Fruit fly (Drosophila melanogaster) whole organism, embryonic: ENCODE results near the gene CG32971.
A peak's percentile ranks its signal among the peaks of the same experiment; 100 is the strongest.

ENCODE experiments used
- Abd-B ChIP-seq: fragments of 200-800 bp; sonication (Bioruptor generic); optimal IDR thresholded peaks from 2 replicates; lab custom pipeline; 2018; ENCODE audit warnings: missing biosample characterization, mild to moderate bottlenecking, missing genetic modification characterization, moderate library complexity
- Asciz ChIP-seq: fragments of 200-800 bp; sonication (Bioruptor generic); optimal IDR thresholded peaks from 2 replicates; lab custom pipeline; 2017; ENCODE audit warnings: missing biosample characterization, mild to moderate bottlenecking, missing genetic modification characterization, missing genetic modification reagents
- Awh ChIP-seq: fragments of 200-800 bp; sonication (Bioruptor generic); IDR thresholded peaks from 2 replicates; pipeline ENCODE4, ENCODE4 v1.3.6; 2022; ENCODE audit warnings: missing biosample characterization, missing genetic modification characterization
- Blimp-1 ChIP-seq: fragments of 200-800 bp; sonication (Bioruptor generic); optimal IDR thresholded peaks from 3 replicates; lab custom pipeline; 2018; ENCODE audit warnings: missing biosample characterization, missing genetic modification characterization, mild to moderate bottlenecking, moderate library complexity, missing genetic modification reagents
- CG11504 ChIP-seq: fragments of 200-800 bp; sonication (Bioruptor generic); optimal IDR thresholded peaks from 3 replicates; lab custom pipeline; 2019; ENCODE audit warnings: missing biosample characterization, mild to moderate bottlenecking, missing genetic modification characterization, moderate library complexity
- CG11696 ChIP-seq: fragments of 200-800 bp; sonication (Bioruptor generic); IDR thresholded peaks from 2 replicates; pipeline ENCODE4 v1.3.6; 2022; ENCODE audit warnings: missing biosample characterization, missing genetic modification characterization
- CG12299 ChIP-seq: fragments of 200-800 bp; sonication (Bioruptor generic); optimal IDR thresholded peaks from 2 replicates; lab custom pipeline; 2018; ENCODE audit warnings: missing biosample characterization, mild to moderate bottlenecking, missing genetic modification characterization
- CG14965 ChIP-seq: fragments of 200-800 bp; sonication (Bioruptor generic); optimal IDR thresholded peaks from 2 replicates; lab custom pipeline; 2016; ENCODE audit warnings: missing biosample characterization, missing genetic modification characterization, borderline replicate concordance
- CG15011 ChIP-seq: fragments of 200-800 bp; sonication (Bioruptor generic); optimal IDR thresholded peaks from 3 replicates; lab custom pipeline; 2018; ENCODE audit warnings: missing biosample characterization, mild to moderate bottlenecking, missing genetic modification characterization
- CG1529 ChIP-seq: fragments of 200-800 bp; sonication (Bioruptor generic); optimal IDR thresholded peaks from 3 replicates; lab custom pipeline; 2018; ENCODE audit warnings: missing biosample characterization, missing genetic modification characterization
- CG15601 ChIP-seq: fragments of 200-800 bp; sonication (Bioruptor generic); optimal IDR thresholded peaks from 3 replicates; lab custom pipeline; 2019; ENCODE audit warnings: missing biosample characterization, mild to moderate bottlenecking, missing genetic modification characterization, moderate library complexity
- CG17361 ChIP-seq: fragments of 200-800 bp; sonication (Bioruptor generic); IDR thresholded peaks from 3 replicates; pipeline ENCODE4 v1.3.6; 2022; ENCODE audit warnings: missing biosample characterization, missing genetic modification characterization
- CG1832 ChIP-seq: fragments of 200-800 bp; sonication (Bioruptor generic); optimal IDR thresholded peaks from 2 replicates; lab custom pipeline; 2017; ENCODE audit warnings: missing biosample characterization, mild to moderate bottlenecking, missing genetic modification characterization, inconsistent platforms
- CG30020 ChIP-seq: fragments of 200-800 bp; optimal IDR thresholded peaks from 2 replicates; lab custom pipeline; 2019; ENCODE audit warnings: missing biosample characterization, mild to moderate bottlenecking, missing genetic modification characterization, moderate library complexity
- CG3065 ChIP-seq: fragments of 200-800 bp; sonication (Bioruptor generic); optimal IDR thresholded peaks from 2 replicates; lab custom pipeline; 2016; ENCODE audit warnings: missing biosample characterization, missing genetic modification characterization
- CG34376 ChIP-seq: fragments of 200-800 bp; sonication (Bioruptor generic); optimal IDR thresholded peaks from 2 replicates; lab custom pipeline; 2018; ENCODE audit warnings: missing biosample characterization, mild to moderate bottlenecking, missing genetic modification characterization
- CG4707 ChIP-seq: fragments of 200-800 bp; sonication (Bioruptor generic); optimal IDR thresholded peaks from 2 replicates; lab custom pipeline; 2018; ENCODE audit warnings: missing biosample characterization, mild to moderate bottlenecking, missing genetic modification characterization, moderate library complexity
- CG6175 ChIP-seq: fragments of 200-800 bp; sonication (Bioruptor generic); IDR thresholded peaks from 3 replicates; pipeline ENCODE4 v1.3.6; 2022; ENCODE audit warnings: missing biosample characterization, missing genetic modification characterization
- CG7928 ChIP-seq: fragments of 200-800 bp; sonication (Bioruptor generic); optimal IDR thresholded peaks from 2 replicates; lab custom pipeline; 2017; ENCODE audit warnings: missing biosample characterization, mild to moderate bottlenecking, missing genetic modification characterization
- Dll ChIP-seq: fragments of 200-800 bp; sonication (Bioruptor generic); IDR thresholded peaks from 4 replicates; pipeline ENCODE4 v1.3.6; 2022; ENCODE audit warnings: missing biosample characterization, missing genetic modification characterization; ENCODE audit not compliant: partially characterized antibody
- Dp ChIP-seq: fragments of 200-800 bp; sonication (Bioruptor generic); optimal IDR thresholded peaks from 2 replicates; lab custom pipeline; 2018; ENCODE audit warnings: missing biosample characterization, mild to moderate bottlenecking, missing genetic modification characterization, moderate library complexity
- Hmx ChIP-seq: fragments of 200-800 bp; sonication (Bioruptor generic); optimal IDR thresholded peaks from 2 replicates; lab custom pipeline; 2016; ENCODE audit warnings: missing biosample characterization, missing genetic modification characterization
- Hr78 ChIP-seq, 2 experiments: fragments of 200-800 bp in 1 of 2; fragments of >200 bp in 1 of 2; sonication (Bioruptor generic) in 1 of 2; optimal IDR thresholded peaks; 2 replicates each; lab custom pipeline; 2017 to 2019; ENCODE audit warnings: missing biosample characterization in 2 of 2, missing genetic modification characterization in 2 of 2, mild to moderate bottlenecking in 1 of 2, moderate library complexity in 1 of 2
- Pdp1 ChIP-seq, 2 experiments: fragments of 200-800 bp; sonication (Bioruptor generic); optimal IDR thresholded peaks; 3 replicates each; lab custom pipeline; 2016; ENCODE audit warnings: missing biosample characterization in 2 of 2, missing genetic modification characterization in 2 of 2, mild to moderate bottlenecking in 1 of 2, moderate library complexity in 1 of 2
- Rx ChIP-seq: fragments of 200-800 bp; sonication (Bioruptor generic); IDR thresholded peaks from 2 replicates; pipeline ENCODE4 v1.3.6; 2022; ENCODE audit warnings: missing biosample characterization, missing genetic modification characterization
- Taf1 ChIP-seq: fragments of 200-800 bp; sonication (Bioruptor generic); IDR thresholded peaks from 2 replicates; pipeline ENCODE4 v1.3.6; 2022; ENCODE audit warnings: missing biosample characterization, missing genetic modification characterization
- Usf ChIP-seq: fragments of 200-800 bp; sonication (Bioruptor generic); optimal IDR thresholded peaks from 2 replicates; lab custom pipeline; 2017; ENCODE audit warnings: missing genotype, missing biosample characterization, missing genetic modification characterization
- Xbp1 ChIP-seq: fragments of 200-800 bp; sonication (Bioruptor generic); optimal IDR thresholded peaks from 3 replicates; lab custom pipeline; 2016; ENCODE audit warnings: missing biosample characterization, mild to moderate bottlenecking, missing genetic modification characterization
- Xrp1 ChIP-seq: fragments of 200-800 bp; sonication (Bioruptor generic); IDR thresholded peaks from 2 replicates; pipeline ENCODE4 v1.3.6; 2022; ENCODE audit warnings: missing biosample characterization, missing genetic modification characterization
- ab ChIP-seq: fragments of 200-800 bp; sonication (Bioruptor generic); optimal IDR thresholded peaks from 2 replicates; lab custom pipeline; 2016; ENCODE audit warnings: missing biosample characterization, missing genetic modification characterization
- al ChIP-seq: fragments of 200-800 bp; sonication (Bioruptor generic); IDR thresholded peaks from 2 replicates; pipeline ENCODE4 v1.3.6; 2022; ENCODE audit warnings: missing biosample characterization, missing genetic modification characterization
- amos ChIP-seq: fragments of 200-800 bp; sonication (Bioruptor generic); IDR thresholded peaks from 2 replicates; pipeline ENCODE4 v1.3.6; 2022; ENCODE audit warnings: missing biosample characterization, missing genetic modification characterization; ENCODE audit not compliant: partially characterized antibody
- ato ChIP-seq: fragments of 200-800 bp; sonication (Bioruptor generic); IDR thresholded peaks from 2 replicates; pipeline ENCODE4 v1.3.6; 2022; ENCODE audit warnings: missing biosample characterization, missing genetic modification characterization; ENCODE audit not compliant: partially characterized antibody
- bab2 ChIP-seq: fragments of 200-800 bp; sonication (Bioruptor generic); optimal IDR thresholded peaks from 2 replicates; lab custom pipeline; 2016; ENCODE audit warnings: missing biosample characterization, missing genetic modification characterization
- bcd ChIP-seq: fragments of 200-800 bp; sonication (Bioruptor generic); optimal IDR thresholded peaks from 2 replicates; lab custom pipeline; 2017; ENCODE audit warnings: missing biosample characterization, mild to moderate bottlenecking, missing genetic modification characterization
- bsh ChIP-seq, 2 experiments: fragments of 200-800 bp; sonication (Bioruptor generic); optimal IDR thresholded peaks; 2 replicates each; lab custom pipeline; 2017 to 2018; ENCODE audit warnings: mild to moderate bottlenecking in 2 of 2, missing biosample characterization in 2 of 2, missing genetic modification characterization in 2 of 2, moderate library complexity in 1 of 2
- cad ChIP-seq: fragments of >200 bp; optimal IDR thresholded peaks from 2 replicates; lab custom pipeline; 2017; ENCODE audit warnings: missing biosample characterization, missing genetic modification characterization
- esg ChIP-seq: fragments of 200-800 bp; sonication (Bioruptor generic); conservative IDR thresholded peaks from 2 replicates; pipeline ENCODE4 v1.3.6; 2022; ENCODE audit warnings: missing biosample characterization, missing genetic modification characterization
- gce ChIP-seq: fragments of 200-800 bp; sonication (Bioruptor generic); IDR thresholded peaks from 3 replicates; pipeline ENCODE4 v1.3.6; 2022; ENCODE audit warnings: missing biosample characterization, missing genetic modification characterization
- ken ChIP-seq: fragments of 200-800 bp; sonication (Bioruptor generic); IDR thresholded peaks from 3 replicates; pipeline ENCODE4 v1.3.6; 2022; ENCODE audit warnings: missing biosample characterization, missing genetic modification characterization
- kni ChIP-seq: fragments of 200-800 bp; sonication (Bioruptor generic); optimal IDR thresholded peaks from 3 replicates; lab custom pipeline; 2017; ENCODE audit warnings: mild to moderate bottlenecking, missing biosample characterization, missing genetic modification reagents, missing genetic modification characterization
- lilli ChIP-seq: fragments of 200-800 bp; sonication (Bioruptor generic); optimal IDR thresholded peaks from 3 replicates; lab custom pipeline; 2016; ENCODE audit warnings: missing biosample characterization, missing genetic modification characterization
- lmd ChIP-seq: fragments of 200-800 bp; sonication (Bioruptor generic); IDR thresholded peaks from 2 replicates; pipeline ENCODE4 v1.3.6; 2022; ENCODE audit warnings: missing biosample characterization, missing genetic modification characterization
- onecut ChIP-seq: fragments of 200-800 bp; sonication (Bioruptor generic); IDR thresholded peaks from 2 replicates; pipeline ENCODE4 v1.3.6; 2022; ENCODE audit warnings: missing biosample characterization, missing genetic modification characterization
- prd ChIP-seq, 3 experiments: fragments of >200 bp in 2 of 3; fragments of 200-800 bp in 1 of 3; sonication (Bioruptor generic) in 1 of 3; optimal IDR thresholded peaks in 2 of 3; IDR thresholded peaks in 1 of 3; 2 replicates in 2 of 3; 3 replicates in 1 of 3; pipeline versions ENCODE4 v1.3.6 to Lab custom; 2017 to 2022; ENCODE audit warnings: missing biosample characterization in 1 of 3, missing genetic modification characterization in 1 of 3
- slbo ChIP-seq: fragments of 200-800 bp; sonication (Bioruptor generic); IDR thresholded peaks from 2 replicates; pipeline ENCODE4 v1.3.6; 2022; ENCODE audit warnings: missing biosample characterization, missing genetic modification characterization
- wor ChIP-seq: fragments of 200-800 bp; sonication (Bioruptor generic); IDR thresholded peaks from 2 replicates; pipeline ENCODE4 v1.3.6; 2022; ENCODE audit warnings: missing biosample characterization, missing genetic modification characterization
- zfh2 ChIP-seq: fragments of 200-800 bp; sonication (Bioruptor generic); optimal IDR thresholded peaks from 2 replicates; lab custom pipeline; 2016; ENCODE audit warnings: missing biosample characterization, missing genetic modification characterization

CG32971 gene

dm6 chr2L:14237510-14238277 lies 36.9 kb upstream of the CG32971 start (continued):
- TF ChIP-seq Usf (GFP tag; lab: Kevin White, UChicago) (no peak), CG17361 (GFP tag; lab: Robert Waterston, UW) (peak; percentile 70), lmd (GFP tag; lab: Robert Waterston, UW) (no peak; the same call in 1 of the 2 replicates), bcd (GFP tag; lab: Kevin White, UChicago) (peak; percentile 43), Xrp1 (GFP tag; lab: Robert Waterston, UW) (peak; percentile 54; the same call in 1 of the 2 replicates), Rx (GFP tag; lab: Robert Waterston, UW) (no peak), CG7928 (GFP tag; lab: Kevin White, UChicago) (no peak), Asciz (GFP tag; lab: Kevin White, UChicago) (peak; percentile 66), CG34376 (GFP tag; lab: Kevin White, UChicago) (no peak), kni (peak; percentile 12), ken (GFP tag; lab: Robert Waterston, UW) (no peak), slbo (GFP tag; lab: Robert Waterston, UW) (0 out of 2 replicates have a peak, but pooled peaks have one; percentile 24), bab2 (GFP tag; lab: Kevin White, UChicago) (no peak), ab (GFP tag; lab: Kevin White, UChicago) (no peak), CG15011 (GFP tag; lab: Kevin White, UChicago) (no peak), wor (no peak), bsh (GFP tag; optimal IDR thresholded peaks at IDR 0.05; lab: Kevin White, UChicago) (peak; percentile 71 to 73), lilli (GFP tag; lab: Kevin White, UChicago) (no peak), Taf1 (GFP tag; lab: Robert Waterston, UW) (no peak), gce (GFP tag; lab: Robert Waterston, UW) (no peak), CG11504 (tag; lab: Kevin White, UChicago) (peak; percentile 64), Awh (GFP tag; lab: Robert Waterston, UW) (peak; percentile 30; the same call in 1 of the 2 replicates), CG11696 (GFP tag; lab: Robert Waterston, UW) (peak; percentile 62), Abd-B (GFP tag; lab: Kevin White, UChicago) (no peak), CG1529 (peak; percentile 50), ato (GFP tag; lab: Robert Waterston, UW) (no peak), cad (no peak), Hmx (GFP tag; lab: Kevin White, UChicago) (no peak), CG6175 (GFP tag; lab: Robert Waterston, UW) (no peak), onecut (peak; percentile 25; the same call in 1 of the 2 replicates), Blimp-1 (GFP tag; lab: Kevin White, UChicago) (peak; percentile 54), Dll (GFP tag; lab: Robert Waterston, UW) (no peak), Pdp1 (GFP tag; optimal IDR thresholded peaks at IDR 0.05; lab: Kevin White, UChicago) (no peak), CG12299 (tag; lab: Kevin White, UChicago) (no peak), Dp (GFP tag; lab: Kevin White, UChicago) (no peak), CG15601 (tag; lab: Kevin White, UChicago) (peak; percentile 27), al (GFP tag; lab: Robert Waterston, UW) (no peak), CG3065 (GFP tag; lab: Kevin White, UChicago) (no peak), Xbp1 (GFP tag; lab: Kevin White, UChicago) (peak; percentile 18), CG14965 (GFP tag; lab: Kevin White, UChicago) (no peak), amos (no peak), esg (GFP tag; lab: Robert Waterston, UW) (no peak; the same call in 1 of the 2 replicates), prd (optimal IDR thresholded peaks at IDR 0.05; lab: Kevin White, UChicago) (no peak), prd (GFP tag; IDR thresholded peaks at IDR 0.05; lab: Robert Waterston, UW) (peak; percentile 27; the same call in 1 of the 3 replicates), CG1832 (GFP tag; lab: Kevin White, UChicago) (no peak), CG30020 (tag; lab: Kevin White, UChicago) (no peak), Hr78 (GFP tag; optimal IDR thresholded peaks at IDR 0.05; lab: Kevin White, UChicago) (peak in 1 of 2 experiments; percentile 16), zfh2 (GFP tag; lab: Kevin White, UChicago) (no peak), CG4707 (GFP tag; lab: Kevin White, UChicago) (no peak)
